Worm (Caenorhabditis elegans) whole organism, L3 larva: Measurements from ENCODE around the gene slcf-1.

Experiments
- R02D3.7 ChIP-seq: fragments of 150-350 bp; optimal IDR thresholded peaks from 2 replicates; lab custom pipeline; 2014; ENCODE audit warnings: missing biosample characterization, missing genetic modification characterization
- ZK546.5 ChIP-seq: sonication (generic microtip); optimal IDR thresholded peaks from 2 replicates; lab custom pipeline; 2017; ENCODE audit warnings: missing biosample characterization, missing genetic modification characterization
- aly-2 ChIP-seq: fragments of 150-350 bp; optimal IDR thresholded peaks from 2 replicates; lab custom pipeline; 2014; ENCODE audit warnings: missing biosample characterization, missing genetic modification characterization
- ama-1 ChIP-seq: fragments of 150-350 bp; optimal IDR thresholded peaks from 2 replicates; lab custom pipeline; 2018
- ceh-16 ChIP-seq: sonication (generic microtip); optimal IDR thresholded peaks from 2 replicates; lab custom pipeline; 2017; ENCODE audit warnings: missing biosample characterization, missing genetic modification characterization
- ceh-28 ChIP-seq: fragments of 150-350 bp; optimal IDR thresholded peaks from 2 replicates; lab custom pipeline; 2014; ENCODE audit warnings: missing biosample characterization, missing genetic modification reagents, missing genetic modification characterization
- ceh-82 ChIP-seq: fragments of 150-350 bp; optimal IDR thresholded peaks from 2 replicates; lab custom pipeline; 2014; ENCODE audit warnings: missing biosample characterization, missing genetic modification characterization
- ceh-9 ChIP-seq: sonication (generic microtip); optimal IDR thresholded peaks from 2 replicates; lab custom pipeline; 2018; ENCODE audit warnings: missing biosample characterization, missing genetic modification characterization
- daf-12 ChIP-seq: fragments of 150-350 bp; optimal IDR thresholded peaks from 2 replicates; lab custom pipeline; 2014; ENCODE audit warnings: missing biosample characterization, missing genetic modification reagents, missing genetic modification characterization
- egl-27 ChIP-seq: sonication (generic microtip); optimal IDR thresholded peaks from 4 replicates; lab custom pipeline; 2017; ENCODE audit warnings: missing biosample characterization, missing genetic modification reagents, missing genetic modification characterization
- egl-5 ChIP-seq: fragments of 150-350 bp; optimal IDR thresholded peaks from 2 replicates; lab custom pipeline; 2017; ENCODE audit warnings: missing biosample characterization, missing genetic modification reagents, missing genetic modification characterization, inconsistent platforms
- elt-1 ChIP-seq: fragments of 150-350 bp; optimal IDR thresholded peaks from 2 replicates; lab custom pipeline; 2014; ENCODE audit warnings: missing biosample characterization, missing genetic modification characterization
- elt-2 ChIP-seq: sonication (generic microtip); optimal IDR thresholded peaks from 2 replicates; lab custom pipeline; 2016; ENCODE audit warnings: missing genetic modification reagents, mild to moderate bottlenecking, missing genetic modification characterization, missing compliant biosample characterization
- elt-3 ChIP-seq, 3 experiments: fragments of 150-350 bp in 1 of 3; sonication (generic microtip) in 2 of 3; optimal IDR thresholded peaks; 2 replicates in 2 of 3; 4 replicates in 1 of 3; lab custom pipeline; 2014 to 2017; ENCODE audit warnings: missing biosample characterization in 3 of 3, missing genetic modification characterization in 3 of 3
- eor-1 ChIP-seq, 2 experiments: fragments of 150-350 bp; optimal IDR thresholded peaks; 2 replicates each; lab custom pipeline; 2014 to 2018; ENCODE audit warnings: missing biosample characterization in 2 of 2, missing genetic modification characterization in 2 of 2
- fkh-10 ChIP-seq: sonication (generic microtip); optimal IDR thresholded peaks from 2 replicates; lab custom pipeline; 2017; ENCODE audit warnings: missing biosample characterization, missing genetic modification reagents, missing genetic modification characterization
- fkh-2 ChIP-seq: fragments of 150-350 bp; optimal IDR thresholded peaks from 2 replicates; lab custom pipeline; 2014; ENCODE audit warnings: missing biosample characterization, missing genetic modification reagents, missing genetic modification characterization
- fos-1 ChIP-seq: fragments of 150-350 bp; optimal IDR thresholded peaks from 2 replicates; lab custom pipeline; 2014; ENCODE audit warnings: missing biosample characterization, missing genetic modification characterization
- hmg-11 ChIP-seq: sonication (generic microtip); optimal IDR thresholded peaks from 2 replicates; lab custom pipeline; 2016; ENCODE audit warnings: missing genetic modification characterization, missing compliant biosample characterization
- jun-1 ChIP-seq: fragments of 150-350 bp; optimal IDR thresholded peaks from 2 replicates; lab custom pipeline; 2014; ENCODE audit warnings: missing biosample characterization, missing genetic modification reagents, missing genetic modification characterization
- lin-15B ChIP-seq: fragments of 150-350 bp; optimal IDR thresholded peaks from 2 replicates; lab custom pipeline; 2014; ENCODE audit warnings: missing biosample characterization, missing genetic modification characterization
- lin-39 ChIP-seq: fragments of 150-350 bp; optimal IDR thresholded peaks from 2 replicates; lab custom pipeline; 2018; ENCODE audit warnings: missing biosample characterization, missing genetic modification reagents, missing genetic modification characterization
- lsy-12 ChIP-seq: sonication (generic microtip); optimal IDR thresholded peaks from 2 replicates; lab custom pipeline; 2016; ENCODE audit warnings: mild to moderate bottlenecking, missing genetic modification characterization, missing compliant biosample characterization
- mdl-1 ChIP-seq: fragments of 150-350 bp; optimal IDR thresholded peaks from 2 replicates; lab custom pipeline; 2014; ENCODE audit warnings: missing biosample characterization, missing genetic modification characterization
- mml-1 ChIP-seq: fragments of 150-350 bp; sonication (generic microtip); optimal IDR thresholded peaks from 3 replicates; lab custom pipeline; 2014; ENCODE audit warnings: missing biosample characterization, missing genetic modification characterization
- nfya-1 ChIP-seq: sonication (generic microtip); optimal IDR thresholded peaks from 2 replicates; lab custom pipeline; 2017; ENCODE audit warnings: missing genetic modification characterization, mild to moderate bottlenecking, missing compliant biosample characterization, antibody characterized with exemption, moderate library complexity; ENCODE audit not compliant: insufficient read depth
- nhr-11 ChIP-seq: fragments of 150-350 bp; optimal IDR thresholded peaks from 2 replicates; lab custom pipeline; 2014; ENCODE audit warnings: missing biosample characterization, missing genetic modification characterization
- nhr-12 ChIP-seq: fragments of 150-350 bp; optimal IDR thresholded peaks from 2 replicates; lab custom pipeline; 2014; ENCODE audit warnings: missing biosample characterization, missing genetic modification characterization
- nhr-23 ChIP-seq: fragments of 150-350 bp; optimal IDR thresholded peaks from 2 replicates; lab custom pipeline; 2014; ENCODE audit warnings: missing biosample characterization, missing genetic modification reagents, missing genetic modification characterization
- nhr-237 ChIP-seq: fragments of 150-350 bp; optimal IDR thresholded peaks from 2 replicates; lab custom pipeline; 2014; ENCODE audit warnings: missing biosample characterization, missing genetic modification characterization
- nhr-25 ChIP-seq: sonication (generic microtip); optimal IDR thresholded peaks from 2 replicates; lab custom pipeline; 2017; ENCODE audit warnings: missing biosample characterization, missing genetic modification characterization
- nhr-28 ChIP-seq: fragments of 150-350 bp; optimal IDR thresholded peaks from 2 replicates; lab custom pipeline; 2014; ENCODE audit warnings: missing biosample characterization, missing genetic modification characterization
- nhr-43 ChIP-seq: sonication (generic microtip); optimal IDR thresholded peaks from 2 replicates; lab custom pipeline; 2016; ENCODE audit warnings: mild to moderate bottlenecking, missing genetic modification characterization, missing compliant biosample characterization; ENCODE audit not compliant: poor library complexity, severe bottlenecking
- nhr-67 ChIP-seq: fragments of 150-350 bp; optimal IDR thresholded peaks from 2 replicates; lab custom pipeline; 2014; ENCODE audit warnings: missing biosample characterization, missing genetic modification characterization
- nhr-76 ChIP-seq: fragments of 150-350 bp; sonication (generic microtip); optimal IDR thresholded peaks from 5 replicates; lab custom pipeline; 2014; ENCODE audit warnings: missing biosample characterization, missing genetic modification characterization
- nhr-77 ChIP-seq: fragments of 150-350 bp; optimal IDR thresholded peaks from 2 replicates; lab custom pipeline; 2014; ENCODE audit warnings: missing biosample characterization, missing genetic modification characterization
- pha-4 ChIP-seq: fragments of 150-350 bp; optimal IDR thresholded peaks from 2 replicates; lab custom pipeline; 2014; ENCODE audit warnings: missing biosample characterization, missing genetic modification reagents, missing genetic modification characterization
- pqm-1 ChIP-seq: fragments of 150-350 bp; optimal IDR thresholded peaks from 2 replicates; lab custom pipeline; 2017; ENCODE audit warnings: missing biosample characterization, missing genetic modification characterization, inconsistent platforms
- sea-2 ChIP-seq: fragments of 150-350 bp; sonication (generic microtip); optimal IDR thresholded peaks from 4 replicates; lab custom pipeline; 2014; ENCODE audit warnings: missing biosample characterization, missing genetic modification reagents, missing genetic modification characterization
- skn-1 ChIP-seq: fragments of 150-350 bp; optimal IDR thresholded peaks from 2 replicates; lab custom pipeline; 2014; ENCODE audit warnings: missing biosample characterization, missing genetic modification characterization
- snpc-4 ChIP-seq: fragments of 150-350 bp; optimal IDR thresholded peaks from 2 replicates; lab custom pipeline; 2014; ENCODE audit warnings: missing biosample characterization, missing genetic modification characterization
- tbx-2 ChIP-seq: sonication (generic microtip); optimal IDR thresholded peaks from 2 replicates; lab custom pipeline; 2016; ENCODE audit warnings: mild to moderate bottlenecking, missing genetic modification characterization, missing compliant biosample characterization
- unc-39 ChIP-seq: sonication (generic microtip); optimal IDR thresholded peaks from 4 replicates; lab custom pipeline; 2017; ENCODE audit warnings: missing biosample characterization, missing genetic modification characterization
- unc-62 ChIP-seq: fragments of 150-350 bp; sonication (generic microtip); optimal IDR thresholded peaks from 4 replicates; lab custom pipeline; 2014; ENCODE audit warnings: missing biosample characterization, missing genetic modification reagents, missing genetic modification characterization
- zag-1 ChIP-seq: fragments of 150-350 bp; optimal IDR thresholded peaks from 2 replicates; lab custom pipeline; 2014; ENCODE audit warnings: missing biosample characterization, missing genetic modification characterization
- ztf-11 ChIP-seq: fragments of 150-350 bp; optimal IDR thresholded peaks from 2 replicates; lab custom pipeline; 2014; ENCODE audit warnings: missing biosample characterization, missing genetic modification characterization
- ztf-4 ChIP-seq: fragments of 150-350 bp; optimal IDR thresholded peaks from 2 replicates; lab custom pipeline; 2014; ENCODE audit warnings: missing biosample characterization, missing genetic modification characterization

slcf-1 gene

DNA sequence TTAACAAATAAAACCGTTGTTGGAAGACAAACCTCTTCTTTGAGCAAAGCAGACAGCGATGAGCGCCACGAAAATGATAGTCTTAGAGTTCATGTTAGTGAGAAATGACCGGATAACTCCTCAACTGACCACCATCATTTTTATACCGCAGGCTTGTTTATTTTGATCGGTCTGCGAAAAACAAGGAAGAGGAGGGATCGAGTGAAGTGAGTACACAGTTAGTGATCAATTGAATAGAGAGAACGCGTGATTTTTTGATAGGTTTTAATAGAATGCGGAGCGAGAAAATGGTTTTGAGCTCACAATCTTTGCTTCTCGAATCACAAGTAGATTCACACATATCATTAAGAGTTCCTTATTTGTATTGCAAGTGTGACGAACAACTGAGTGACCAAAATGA is 7.8 kb upstream of the slcf-1 start, which contains the start of gene F14F3.4:
TSS of gene F14F3.4 (minus strand) at position 101 of the 400 bp plus-strand sequence.
- TF ChIP-seq ztf-4 (tag; lab: Kevin White, UChicago): no peak

ce11 chrX:10524483-10524948 is 4.6 kb upstream of the slcf-1 start, which contains the start of the genes mboa-7 and git-1:
Gene mboa-7, minus strand, starts transcription at chrX:10524565.
Gene git-1, plus strand, starts transcription at chrX:10524898.
- no peak for TF ChIP-seq egl-5 (tag; lab: Kevin White, UChicago)
- TF ChIP-seq fkh-2 (tag; lab: Kevin White, UChicago): no peak
- TF ChIP-seq unc-39 (tag; lab: Kevin White, UChicago): no peak
- TF ChIP-seq unc-62 (GFP tag; lab: Kevin White, UChicago): no peak
- no peak for TF ChIP-seq nhr-76
- TF ChIP-seq nhr-28 (tag; lab: Kevin White, UChicago): no peak
- no peak for TF ChIP-seq hmg-11 (tag; lab: Kevin White, UChicago)
- TF ChIP-seq ceh-9 (tag; lab: Kevin White, UChicago): no peak
- no peak for TF ChIP-seq elt-3 (tag; optimal IDR thresholded peaks at IDR 0.05; lab: Kevin White, UChicago)
- no peak for TF ChIP-seq ceh-16 (tag; lab: Kevin White, UChicago)
- no peak for TF ChIP-seq zag-1 (tag; lab: Kevin White, UChicago)
- TF ChIP-seq ztf-4 (tag; lab: Kevin White, UChicago): no peak
- no peak for TF ChIP-seq pqm-1 (tag; lab: Kevin White, UChicago)
- no peak for TF ChIP-seq ztf-11
- peak; percentile 55 for TF ChIP-seq nfya-1
- TF ChIP-seq nhr-67 (tag; lab: Kevin White, UChicago): no peak
- no peak for TF ChIP-seq aly-2
- TF ChIP-seq ceh-28 (tag; lab: Kevin White, UChicago): peak; percentile 42
- TF ChIP-seq lin-15B: peak; percentile 35
- no peak for TF ChIP-seq ama-1
- TF ChIP-seq ceh-82 (tag; lab: Kevin White, UChicago): no peak
- no peak for TF ChIP-seq ZK546.5
- TF ChIP-seq nhr-12 (tag; lab: Kevin White, UChicago): no peak
- peak; percentile 18 for TF ChIP-seq nhr-23 (tag; lab: Kevin White, UChicago)
- no peak for TF ChIP-seq fkh-10 (GFP tag; lab: Kevin White, UChicago)
- TF ChIP-seq nhr-237: no peak
- no peak for TF ChIP-seq elt-1 (tag; lab: Kevin White, UChicago)
- TF ChIP-seq daf-12: no peak
- TF ChIP-seq tbx-2 (tag; lab: Kevin White, UChicago): no peak
- no peak for TF ChIP-seq egl-27 (tag; lab: Kevin White, UChicago)
- TF ChIP-seq nhr-11 (tag; lab: Kevin White, UChicago): no peak
- no peak for TF ChIP-seq sea-2 (GFP tag; lab: Kevin White, UChicago)
- peak; percentile 68 for TF ChIP-seq snpc-4 (tag; lab: Kevin White, UChicago)
- no peak for TF ChIP-seq eor-1 (tag; optimal IDR thresholded peaks at IDR 0.05; lab: Kevin White, UChicago)
- TF ChIP-seq nhr-25: peak; percentile 92
- no peak for TF ChIP-seq skn-1 (tag; lab: Kevin White, UChicago)
- peak; percentile 49 for TF ChIP-seq jun-1 (tag; lab: Kevin White, UChicago)
- peak; percentile 82 for TF ChIP-seq lin-39
- no peak for TF ChIP-seq mdl-1 (tag; lab: Kevin White, UChicago)
- no peak for TF ChIP-seq mml-1 (tag; lab: Kevin White, UChicago)
- TF ChIP-seq pha-4: peak; percentile 52
- TF ChIP-seq fos-1: no peak
- no peak for TF ChIP-seq elt-2 (tag; lab: Kevin White, UChicago)
- no peak for TF ChIP-seq nhr-77
- TF ChIP-seq lsy-12 (tag; lab: Kevin White, UChicago): peak; percentile 0
- TF ChIP-seq nhr-43: peak; percentile 63
- no peak for TF ChIP-seq R02D3.7 (tag; lab: Kevin White, UChicago)
